Worm (Caenorhabditis elegans): ENCODE data around the gene nyn-1.

DNA sequence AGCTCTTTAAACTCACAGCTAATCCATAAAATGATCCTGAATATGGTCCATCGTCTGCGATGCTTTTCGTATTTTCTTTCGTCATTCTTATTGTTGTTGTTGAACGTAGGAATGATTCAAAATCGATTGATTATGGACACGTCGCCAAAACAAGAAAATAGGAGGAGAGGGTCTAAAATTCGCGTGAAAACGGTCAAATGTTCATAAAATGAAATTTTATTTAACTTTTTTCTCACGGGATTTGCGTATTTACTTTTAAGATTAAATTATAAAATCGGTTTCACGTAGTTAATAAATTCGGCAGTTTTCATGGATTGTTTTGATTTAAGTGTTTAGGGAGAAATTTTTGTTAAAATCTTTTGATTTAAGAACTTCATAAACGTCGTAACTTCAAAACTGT, 37.7 kb downstream of the nyn-1 start, which contains the start of gene C08F11.10:
- TF ChIP-seq ces-1 (GFP tag; optimal IDR thresholded peaks at IDR 0.05): no peak
- TF ChIP-seq fkh-10 (GFP tag; optimal IDR thresholded peaks at IDR 0.05): no peak
- no peak for TF ChIP-seq elt-2 (tag; optimal IDR thresholded peaks at IDR 0.05)
- TF ChIP-seq C16A3.4 (tag; optimal IDR thresholded peaks at IDR 0.05): no peak
- TF ChIP-seq nhr-28 (tag; optimal IDR thresholded peaks at IDR 0.05): no peak
